Fruit fly (Drosophila melanogaster) whole organism, wandering third instar larva: ENCODE measurements around the gene CG13917.

Experiments
- Abd-B ChIP-seq: fragments of >200 bp; optimal IDR thresholded peaks from 2 replicates; lab custom pipeline; 2017; ENCODE audit warnings: missing biosample characterization, missing genetic modification characterization
- Dfd ChIP-seq: fragments of >200 bp; optimal IDR thresholded peaks from 2 replicates; lab custom pipeline; 2017; ENCODE audit warnings: missing biosample characterization, missing genetic modification characterization
- HLH106 ChIP-seq: fragments of 200-800 bp; optimal IDR thresholded peaks from 3 replicates; lab custom pipeline; 2019; ENCODE audit warnings: missing biosample characterization, mild to moderate bottlenecking, missing genetic modification characterization, moderate library complexity
- Jra ChIP-seq: sonication (Bioruptor generic); optimal IDR thresholded peaks from 2 replicates; lab custom pipeline; 2016; ENCODE audit warnings: missing biosample characterization, missing genetic modification characterization
- Myc ChIP-seq: fragments of >200 bp; optimal IDR thresholded peaks from 2 replicates; lab custom pipeline; 2017
- Vsx2 ChIP-seq: fragments of 200-300, 225-300 bp; sonication (Bioruptor generic); optimal IDR thresholded peaks from 2 replicates; lab custom pipeline; 2018; ENCODE audit warnings: missing biosample characterization, missing genetic modification characterization; ENCODE audit not compliant: partially characterized antibody
- brk ChIP-seq: fragments of 200-800 bp; sonication (Bioruptor generic); optimal IDR thresholded peaks from 2 replicates; lab custom pipeline; 2016; ENCODE audit warnings: missing biosample characterization, mild to moderate bottlenecking, missing genetic modification characterization
- dmrt93B ChIP-seq: fragments of 200-800 bp; sonication (Bioruptor generic); optimal IDR thresholded peaks from 2 replicates; lab custom pipeline; 2018; ENCODE audit warnings: missing biosample characterization, mild to moderate bottlenecking, missing genetic modification characterization
- dsf ChIP-seq: sonication (Bioruptor generic); optimal IDR thresholded peaks from 2 replicates; lab custom pipeline; 2016; ENCODE audit warnings: missing biosample characterization, missing genetic modification characterization, borderline replicate concordance
- pan ChIP-seq: fragments of >200 bp; optimal IDR thresholded peaks from 2 replicates; lab custom pipeline; 2017
- psq ChIP-seq: fragments of 200-800 bp; sonication (Bioruptor generic); optimal IDR thresholded peaks from 3 replicates; lab custom pipeline; 2017; ENCODE audit warnings: missing biosample characterization, mild to moderate bottlenecking, missing genetic modification characterization, moderate library complexity
- sage ChIP-seq: fragments of 200-800 bp; sonication (Bioruptor generic); optimal IDR thresholded peaks from 2 replicates; lab custom pipeline; 2016; ENCODE audit warnings: missing biosample characterization, mild to moderate bottlenecking, missing genetic modification characterization

dm6 chr3L:1571077-1571476 lies 5.4 kb upstream of the CG13917 start:
- TF ChIP-seq Myc (lab: Kevin White, UChicago) (no peak), psq (GFP tag; lab: Kevin White, UChicago) (no peak), Vsx2 (no peak), pan (lab: Kevin White, UChicago) (no peak), dmrt93B (GFP tag; lab: Kevin White, UChicago) (no peak), Dfd (no peak), Abd-B (GFP tag; lab: Kevin White, UChicago) (no peak), sage (GFP tag; lab: Kevin White, UChicago) (no peak), brk (GFP tag; lab: Kevin White, UChicago) (no peak), dsf (GFP tag; lab: Kevin White, UChicago) (no peak), Jra (GFP tag; lab: Kevin White, UChicago) (no peak), HLH106 (tag; lab: Kevin White, UChicago) (no peak)
